Fruit fly (Drosophila melanogaster) whole organism: ENCODE results near the gene CG3301.

Experiments
- pan ChIP-seq: fragments of >200 bp; optimal IDR thresholded peaks from 2 replicates; lab custom pipeline; 2017
- usp ChIP-seq: fragments of >200 bp; optimal IDR thresholded peaks from 2 replicates; lab custom pipeline; 2017; ENCODE audit warnings: missing biosample characterization, missing genetic modification characterization, mixed read lengths

dm6 chr3R:21245846-21246245 lies 30.2 kb downstream of the CG3301 start:
- TF ChIP-seq usp (GFP tag; lab: Kevin White, UChicago) (no peak), pan (lab: Kevin White, UChicago) (no peak)
